Worm (Caenorhabditis elegans): ENCODE measurements around the gene T07F8.1.

Gene T07F8.1

DNA sequence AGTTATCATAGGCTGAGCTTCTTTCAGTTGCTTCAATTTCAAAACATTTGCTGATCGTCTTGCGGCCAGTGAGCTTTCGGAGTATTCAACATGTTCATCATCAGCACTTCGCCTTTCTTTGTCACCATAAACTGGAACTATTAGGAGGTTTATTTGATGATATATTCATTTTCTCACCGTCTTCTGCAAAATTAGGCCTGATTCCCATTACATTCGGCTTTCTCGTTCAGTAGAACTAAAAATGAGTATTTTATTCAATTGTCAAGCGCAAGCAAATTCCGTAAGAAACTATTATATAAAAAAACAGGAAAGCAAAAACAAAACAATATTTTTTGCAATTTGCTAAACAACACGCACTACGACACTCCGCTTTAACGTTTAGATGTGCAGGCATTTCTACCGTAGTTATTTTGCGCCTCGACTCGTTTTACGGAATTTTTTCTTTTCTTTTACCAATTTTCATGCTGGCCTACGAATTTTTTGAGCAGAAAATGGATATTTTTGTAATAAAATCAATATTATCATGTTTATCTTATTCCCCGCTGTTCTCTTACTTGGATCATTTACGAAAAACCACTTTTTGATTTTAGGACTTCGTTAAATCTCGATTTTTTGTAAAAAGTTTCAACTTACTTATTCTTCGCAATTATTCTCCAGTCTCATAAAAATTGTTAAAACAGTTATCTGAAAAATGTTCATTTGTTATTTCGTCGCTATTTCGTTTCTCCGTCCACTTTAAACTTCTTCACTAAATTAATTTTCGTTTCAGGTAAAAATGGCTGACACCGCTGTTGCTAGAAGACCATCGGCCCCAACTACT is 43.2 kb upstream of the T07F8.1 start, which contains the start of the genes farl-11 and rpl-33 (continued):
- TF ChIP-seq blmp-1 (tag; optimal IDR thresholded peaks at IDR 0.05) = peak; percentile 84
- peak; percentile 15 for TF ChIP-seq elt-2 (tag; optimal IDR thresholded peaks at IDR 0.05)
- TF ChIP-seq C34B4.2 (tag; optimal IDR thresholded peaks at IDR 0.05) = no peak
- TF ChIP-seq sox-4 (tag; optimal IDR thresholded peaks at IDR 0.05) = peak; percentile 45
- TF ChIP-seq mef-2 (tag; optimal IDR thresholded peaks at IDR 0.05) = no peak
- no peak for TF ChIP-seq ces-1 (GFP tag; optimal IDR thresholded peaks at IDR 0.05)
- peak; percentile 77 to 92 (median 80) for TF ChIP-seq ceh-82 (tag; optimal IDR thresholded peaks at IDR 0.05)
- no peak for TF ChIP-seq ceh-63 (GFP tag; optimal IDR thresholded peaks at IDR 0.05)
- peak; percentile 78 for TF ChIP-seq rnt-1 (tag; optimal IDR thresholded peaks at IDR 0.05)
- no peak for TF ChIP-seq unc-98 (GFP tag; IDR thresholded peaks at IDR 0.05)
- TF ChIP-seq fkh-4 (tag; optimal IDR thresholded peaks at IDR 0.05; ENCODE audit: borderline replicate concordance) = no peak
- peak; percentile 76 for TF ChIP-seq swsn-7 (tag; optimal IDR thresholded peaks at IDR 0.05)
- peak in 1 of 2 experiments; percentile 65 for TF ChIP-seq mdl-1 (tag; optimal IDR thresholded peaks at IDR 0.05)
- TF ChIP-seq tlp-1 (tag; optimal IDR thresholded peaks at IDR 0.05) = no peak
- TF ChIP-seq C04F5.9 (tag; optimal IDR thresholded peaks at IDR 0.05) = peak; percentile 58
- TF ChIP-seq lin-35 (GFP tag; optimal IDR thresholded peaks at IDR 0.05) = peak; percentile 83 to 93
- peak; percentile 77 for TF ChIP-seq nhr-19 (GFP tag; conservative IDR thresholded peaks at IDR 0.05)
- peak; percentile 83 for TF ChIP-seq nhr-47 (tag; optimal IDR thresholded peaks at IDR 0.05)
- TF ChIP-seq nhr-12 (tag; optimal IDR thresholded peaks at IDR 0.05) = no peak
- no peak for TF ChIP-seq unc-30 (tag; optimal IDR thresholded peaks at IDR 0.05)
- TF ChIP-seq nhr-71 (tag; optimal IDR thresholded peaks at IDR 0.05) = peak; percentile 87
- no peak for TF ChIP-seq ztf-4 (tag; optimal IDR thresholded peaks at IDR 0.05)
- peak; percentile 98 for TF ChIP-seq lin-15B (tag; optimal IDR thresholded peaks at IDR 0.05)
- TF ChIP-seq lir-3 (tag; optimal IDR thresholded peaks at IDR 0.05; ENCODE audit: poor library complexity) = peak; percentile 58
- peak; percentile 70 for TF ChIP-seq F16B12.6 (tag; optimal IDR thresholded peaks at IDR 0.05)
- TF ChIP-seq sup-37 (GFP tag; optimal IDR thresholded peaks at IDR 0.05) = no peak
- TF ChIP-seq ztf-11 (tag; optimal IDR thresholded peaks at IDR 0.05) = peak in 1 of 2 experiments; percentile 57
- peak; percentile 84 to 86 for TF ChIP-seq efl-1 (optimal IDR thresholded peaks at IDR 0.05)
- TF ChIP-seq efl-1 (GFP tag; optimal IDR thresholded peaks at IDR 0.05 in 1 of 2) = peak; percentile 79 to 97
- TF ChIP-seq nhr-237 (tag; optimal IDR thresholded peaks at IDR 0.05) = peak; percentile 87
- TF ChIP-seq nhr-20 (tag; optimal IDR thresholded peaks at IDR 0.05) = peak; percentile 86
- TF ChIP-seq lsy-2 (tag; optimal IDR thresholded peaks at IDR 0.05) = peak; percentile 98 to 100
- no peak for TF ChIP-seq hlh-17 (GFP tag; optimal IDR thresholded peaks at IDR 0.05; ENCODE audit: borderline replicate concordance)

DNA sequence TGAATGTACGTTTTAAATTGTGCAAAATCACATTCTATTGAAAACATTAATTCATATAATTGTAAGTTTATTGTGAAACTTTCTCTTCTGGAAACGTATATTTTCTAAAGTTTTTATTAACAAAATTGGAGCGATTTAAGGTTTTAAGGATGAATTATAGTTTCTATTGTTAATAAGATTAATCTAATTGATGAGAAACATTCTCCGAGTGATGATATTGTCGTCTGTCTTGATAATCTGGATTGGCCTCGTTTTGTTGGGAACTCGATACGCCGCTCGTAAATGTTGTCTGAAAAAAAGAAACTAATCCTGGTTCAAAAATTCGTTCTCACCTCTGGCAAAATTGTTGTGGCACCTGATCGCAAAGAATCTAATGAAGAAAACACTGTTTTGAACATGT is 41.9 kb upstream of the T07F8.1 start:
- TF ChIP-seq mdl-1 (tag; optimal IDR thresholded peaks at IDR 0.05) = no peak
- no peak for TF ChIP-seq snu-23 (GFP tag; optimal IDR thresholded peaks at IDR 0.05)
- no peak for TF ChIP-seq lin-39 (tag; optimal IDR thresholded peaks at IDR 0.05)
- no peak for TF ChIP-seq isw-1 (GFP tag; IDR thresholded peaks at IDR 0.05)
- no peak for TF ChIP-seq nhr-20 (tag; optimal IDR thresholded peaks at IDR 0.05)
- TF ChIP-seq nhr-12 (tag; optimal IDR thresholded peaks at IDR 0.05) = no peak
- TF ChIP-seq aha-1 (tag; optimal IDR thresholded peaks at IDR 0.05) = no peak
- TF ChIP-seq pax-3 (tag; optimal IDR thresholded peaks at IDR 0.05) = no peak
- no peak for TF ChIP-seq fkh-8 (tag; optimal IDR thresholded peaks at IDR 0.05)
- no peak for TF ChIP-seq sup-37 (GFP tag; optimal IDR thresholded peaks at IDR 0.05)
- TF ChIP-seq unc-86 (tag; optimal IDR thresholded peaks at IDR 0.05) = no peak
- TF ChIP-seq ama-1 (optimal IDR thresholded peaks at IDR 0.05) = no peak
- no peak for TF ChIP-seq C16A3.4 (tag; optimal IDR thresholded peaks at IDR 0.05)
- TF ChIP-seq efl-3 (GFP tag; optimal IDR thresholded peaks at IDR 0.05) = no peak

Data from whole organism, L1 larva.